Worm (Caenorhabditis elegans) whole organism, L1 larva: ENCODE results near the gene M110.3.
A peak's percentile ranks its signal among the peaks of the same experiment; 100 is the strongest.

ENCODE experiments used
- C34B4.2 ChIP-seq: sonication (generic microtip); optimal IDR thresholded peaks from 2 replicates; lab custom pipeline; 2017; ENCODE audit warnings: mild to moderate bottlenecking, missing genetic modification characterization, missing compliant biosample characterization
- alr-1 ChIP-seq: fragments of 200-800 bp; sonication (Bioruptor generic); optimal IDR thresholded peaks from 2 replicates; lab custom pipeline; 2018; ENCODE audit warnings: borderline replicate concordance, mild to moderate bottlenecking, missing genetic modification characterization, missing compliant biosample characterization
- aly-2 ChIP-seq: fragments of 150-350 bp; optimal IDR thresholded peaks from 2 replicates; lab custom pipeline; 2014; ENCODE audit warnings: missing biosample characterization, missing genetic modification characterization
- ama-1 ChIP-seq: fragments of 150-350 bp; optimal IDR thresholded peaks from 2 replicates; lab custom pipeline; 2014
- ceh-63 ChIP-seq: fragments of 200-800 bp; sonication (Bioruptor generic); optimal IDR thresholded peaks from 2 replicates; lab custom pipeline; 2018; ENCODE audit warnings: mild to moderate bottlenecking, missing genetic modification characterization, missing compliant biosample characterization
- ceh-82 ChIP-seq, 3 experiments: fragments of 150-350 bp in 1 of 3; sonication (generic microtip) in 2 of 3; optimal IDR thresholded peaks; 2 replicates each; lab custom pipeline; 2014 to 2017; ENCODE audit warnings: missing biosample characterization in 3 of 3, missing genetic modification characterization in 3 of 3
- ceh-88 ChIP-seq: fragments of 200-800 bp; sonication (Bioruptor generic); IDR thresholded peaks from 2 replicates; pipeline ENCODE4 v1.3.6; 2022; ENCODE audit warnings: missing genetic modification characterization, missing compliant biosample characterization
- dpl-1 ChIP-seq, 3 experiments: fragments of 150-350 bp in 2 of 3; sonication (generic microtip) in 1 of 3; optimal IDR thresholded peaks; 2 replicates each; lab custom pipeline; 2014 to 2017; ENCODE audit warnings: missing biosample characterization in 3 of 3, missing genetic modification characterization in 3 of 3, missing genetic modification reagents in 3 of 3
- egl-27 ChIP-seq, 2 experiments: fragments of 150-350 bp in 1 of 2; sonication (generic microtip); optimal IDR thresholded peaks; 3 replicates each; lab custom pipeline; 2017 to 2018; ENCODE audit warnings: missing biosample characterization in 2 of 2, missing genetic modification characterization in 2 of 2, missing genetic modification reagents in 2 of 2
- elt-2 ChIP-seq: sonication (generic microtip); optimal IDR thresholded peaks from 2 replicates; lab custom pipeline; 2016; ENCODE audit warnings: missing genetic modification characterization, mild to moderate bottlenecking, inconsistent platforms, missing compliant biosample characterization, missing genetic modification reagents
- elt-3 ChIP-seq, 6 experiments: fragments of 150-350 bp in 1 of 6; sonication (generic microtip); optimal IDR thresholded peaks; 2 replicates each; lab custom pipeline; 2017 to 2018; ENCODE audit warnings: missing biosample characterization in 6 of 6, missing genetic modification characterization in 6 of 6, inconsistent platforms in 1 of 6
- hlh-17 ChIP-seq: fragments of 200-800 bp; sonication (Bioruptor generic); optimal IDR thresholded peaks from 2 replicates; lab custom pipeline; 2018; ENCODE audit warnings: missing genetic modification characterization, mild to moderate bottlenecking, missing compliant biosample characterization, moderate library complexity, borderline replicate concordance
- hlh-4 ChIP-seq: sonication (generic microtip); optimal IDR thresholded peaks from 2 replicates; lab custom pipeline; 2016; ENCODE audit warnings: mild to moderate bottlenecking, missing genetic modification characterization, missing compliant biosample characterization
- lin-13 ChIP-seq: fragments of 150-350 bp; optimal IDR thresholded peaks from 2 replicates; lab custom pipeline; 2014; ENCODE audit warnings: missing biosample characterization, missing genetic modification reagents, missing genetic modification characterization
- lin-14 ChIP-seq: fragments of 200-800 bp; sonication (Bioruptor generic); optimal IDR thresholded peaks from 2 replicates; lab custom pipeline; 2018; ENCODE audit warnings: mild to moderate bottlenecking, missing genetic modification characterization, moderate library complexity, missing compliant biosample characterization
- lin-15B ChIP-seq: fragments of 150-350 bp; sonication (generic microtip); optimal IDR thresholded peaks from 3 replicates; lab custom pipeline; 2014; ENCODE audit warnings: missing biosample characterization, missing genetic modification characterization
- nhr-20 ChIP-seq: sonication (generic microtip); optimal IDR thresholded peaks from 2 replicates; lab custom pipeline; 2016; ENCODE audit warnings: mild to moderate bottlenecking, missing genetic modification characterization, missing compliant biosample characterization
- nhr-28 ChIP-seq: fragments of 150-350 bp; optimal IDR thresholded peaks from 2 replicates; lab custom pipeline; 2014; ENCODE audit warnings: missing biosample characterization, missing genetic modification characterization
- nhr-77 ChIP-seq: fragments of 150-350 bp; optimal IDR thresholded peaks from 2 replicates; lab custom pipeline; 2014; ENCODE audit warnings: missing biosample characterization, missing genetic modification characterization
- nhr-85 ChIP-seq: sonication (generic microtip); peaks from one replicate; lab custom pipeline; 2016; ENCODE audit warnings: missing genetic modification characterization, inconsistent platforms, missing compliant biosample characterization
- pag-3 ChIP-seq: sonication (generic microtip); optimal IDR thresholded peaks from 2 replicates; lab custom pipeline; 2017; ENCODE audit warnings: missing genetic modification characterization, mild to moderate bottlenecking, missing compliant biosample characterization, antibody characterized with exemption, borderline replicate concordance; ENCODE audit not compliant: insufficient read depth
- pqm-1 ChIP-seq: sonication (generic microtip); optimal IDR thresholded peaks from 3 replicates; lab custom pipeline; 2017; ENCODE audit warnings: missing biosample characterization, missing genetic modification characterization
- snu-23 ChIP-seq: sonication (generic microtip); optimal IDR thresholded peaks from 2 replicates; lab custom pipeline; 2016; ENCODE audit warnings: missing genetic modification characterization, missing compliant biosample characterization
- sox-4 ChIP-seq: sonication (generic microtip); optimal IDR thresholded peaks from 2 replicates; lab custom pipeline; 2016; ENCODE audit warnings: missing genetic modification characterization, missing compliant biosample characterization
- sup-37 ChIP-seq: fragments of 200-800 bp; sonication (Bioruptor generic); optimal IDR thresholded peaks from 2 replicates; lab custom pipeline; 2018; ENCODE audit warnings: mild to moderate bottlenecking, missing genetic modification characterization, missing compliant biosample characterization
- unc-62 ChIP-seq: fragments of 150-350 bp; optimal IDR thresholded peaks from 2 replicates; lab custom pipeline; 2014; ENCODE audit warnings: missing biosample characterization, missing genetic modification reagents, missing genetic modification characterization
- zag-1 ChIP-seq: fragments of 150-350 bp; optimal IDR thresholded peaks from 2 replicates; lab custom pipeline; 2014; ENCODE audit warnings: missing biosample characterization, missing genetic modification characterization
- zip-4 ChIP-seq: fragments of 200-800 bp; sonication (Bioruptor generic); optimal IDR thresholded peaks from 2 replicates; lab custom pipeline; 2018; ENCODE audit warnings: mild to moderate bottlenecking, missing genetic modification characterization, moderate library complexity, missing compliant biosample characterization
- ztf-11 ChIP-seq, 2 experiments: sonication (generic microtip); optimal IDR thresholded peaks; 2 replicates each; lab custom pipeline; 2016 to 2017; ENCODE audit warnings: missing genetic modification characterization in 2 of 2, missing biosample characterization in 1 of 2, missing compliant biosample characterization in 1 of 2

Gene M110.3

ce11 chrII:8177095-8177494 lies 39.3 kb downstream of the M110.3 start, which contains the start of gene acr-14:
acr-14 (minus strand) TSS chrII:8177195.
- TF ChIP-seq alr-1 (tag; lab: Kevin White, UChicago) (no peak), pqm-1 (tag; lab: Kevin White, UChicago) (no peak), lin-15B (tag; lab: Kevin White, UChicago) (no peak), zag-1 (tag; lab: Kevin White, UChicago) (no peak), nhr-85 (no peak), dpl-1 (GFP tag; optimal IDR thresholded peaks at IDR 0.05; lab: Kevin White, UChicago) (no peak), pag-3 (tag; lab: Kevin White, UChicago) (no peak), sup-37 (GFP tag; lab: Kevin White, UChicago) (no peak), C34B4.2 (tag; lab: Kevin White, UChicago) (no peak)
- TF ChIP-seq, all 84 proteins: peak for 0

ce11 chrII:8174148-8174547 lies 42.3 kb downstream of the M110.3 start:
- TF ChIP-seq ceh-88 (GFP tag; lab: Robert Waterston, UW) (no peak), nhr-28 (tag; lab: Kevin White, UChicago) (no peak), ztf-11 (tag; optimal IDR thresholded peaks at IDR 0.05; lab: Kevin White, UChicago) (no peak), ama-1 (lab: Kevin White, UChicago) (no peak), pqm-1 (tag; lab: Kevin White, UChicago) (no peak), hlh-17 (no peak), nhr-85 (no peak), aly-2 (tag; lab: Kevin White, UChicago) (no peak), alr-1 (tag; lab: Kevin White, UChicago) (no peak), ceh-82 (tag; optimal IDR thresholded peaks at IDR 0.05; lab: Kevin White, UChicago) (no peak), elt-2 (no peak), elt-3 (tag; optimal IDR thresholded peaks at IDR 0.05; lab: Kevin White, UChicago) (no peak), lin-14 (GFP tag; lab: Kevin White, UChicago) (no peak)

- no peak for TF ChIP-seq zip-4 (GFP tag; lab: Kevin White, UChicago)
- TF ChIP-seq sox-4 (tag; lab: Kevin White, UChicago), result no peak
- no peak for TF ChIP-seq nhr-20
- no peak for TF ChIP-seq pqm-1 (tag; lab: Kevin White, UChicago)
- no peak for TF ChIP-seq snu-23 (GFP tag; lab: Kevin White, UChicago)
- no peak for TF ChIP-seq hlh-4 (tag; lab: Kevin White, UChicago)
- TF ChIP-seq lin-13 (GFP tag; lab: Kevin White, UChicago), result no peak
- no peak for TF ChIP-seq nhr-28 (tag; lab: Kevin White, UChicago)
- TF ChIP-seq, all 84 proteins: peak for 0
Measured at ce11 chrII:8173449-8173848, 43.0 kb downstream of the M110.3 start, which contains the start of the genes decr-1.3 and T05C12.1. decr-1.3 (minus strand) TSS chrII:8173549. T05C12.1 (plus strand) TSS chrII:8173680.

ce11 chrII:8170374-8170773 lies 46.0 kb downstream of the M110.3 start, which contains the start of gene T05C12.11:
T05C12.11 (minus strand) TSS chrII:8170474.
- peak; percentile 17 for TF ChIP-seq lin-14 (GFP tag; lab: Kevin White, UChicago)
- no peak for TF ChIP-seq nhr-77 (tag; lab: Kevin White, UChicago)

- no peak for TF ChIP-seq ceh-63 (GFP tag; lab: Kevin White, UChicago)
- no peak for TF ChIP-seq sup-37 (GFP tag; lab: Kevin White, UChicago)
- TF ChIP-seq elt-3 (tag; optimal IDR thresholded peaks at IDR 0.05; lab: Kevin White, UChicago), result no peak
- TF ChIP-seq egl-27 (tag; optimal IDR thresholded peaks at IDR 0.05; lab: Kevin White, UChicago), result no peak
- TF ChIP-seq unc-62 (GFP tag; lab: Kevin White, UChicago), result no peak
Measured at ce11 chrII:8169283-8169682, 47.1 kb downstream of the M110.3 start, which contains the start of gene T05C12.15. T05C12.15 (plus strand) TSS chrII:8169583.
